Fruit fly (Drosophila melanogaster): ENCODE results near the gene Atg4b.

The Atg4b gene

dm6 chr3R:15339111-15339510 is 17.6 kb downstream of the Atg4b start:
- no peak for TF ChIP-seq EcR (GFP tag; optimal IDR thresholded peaks at IDR 0.05)
- no peak for TF ChIP-seq CG8301 (tag; optimal IDR thresholded peaks at IDR 0.05)
- no peak for TF ChIP-seq gl (tag; optimal IDR thresholded peaks at IDR 0.05)
- TF ChIP-seq Ets98B (GFP tag; IDR thresholded peaks at IDR 0.05): no peak
- no peak for TF ChIP-seq CG34367 (tag; optimal IDR thresholded peaks at IDR 0.05)
- TF ChIP-seq CG17806 (tag; optimal IDR thresholded peaks at IDR 0.05): no peak
- TF ChIP-seq CG14655 (GFP tag; optimal IDR thresholded peaks at IDR 0.05): no peak
- no peak for TF ChIP-seq CG32121 (GFP tag; IDR thresholded peaks at IDR 0.05)
- TF ChIP-seq CG9948 (tag; optimal IDR thresholded peaks at IDR 0.05): no peak
- TF ChIP-seq Snoo (tag; optimal IDR thresholded peaks at IDR 0.05): no peak
- TF ChIP-seq CG15710 (tag; optimal IDR thresholded peaks at IDR 0.05): no peak
- no peak for TF ChIP-seq D1 (tag; optimal IDR thresholded peaks at IDR 0.05)
- TF ChIP-seq CG12605 (GFP tag; IDR thresholded peaks at IDR 0.05): no peak

- TF ChIP-seq CG34367 (tag; optimal IDR thresholded peaks at IDR 0.05) (no peak), gl (tag; optimal IDR thresholded peaks at IDR 0.05) (no peak), CG10348 (GFP tag; IDR thresholded peaks at IDR 0.05) (no peak), CG4496 (GFP tag; IDR thresholded peaks at IDR 0.05) (peak; percentile 11; the same call in 1 of the 3 replicates), D1 (tag; optimal IDR thresholded peaks at IDR 0.05) (no peak)
Observed at dm6 chr3R:15332994-15333393, 23.7 kb downstream of the Atg4b start, which contains the start of the genes Fkbp39 and Cyfip. Gene Fkbp39 (minus strand): TSS chr3R:15333133. Gene Cyfip (plus strand): TSS chr3R:15333266.

DNA sequence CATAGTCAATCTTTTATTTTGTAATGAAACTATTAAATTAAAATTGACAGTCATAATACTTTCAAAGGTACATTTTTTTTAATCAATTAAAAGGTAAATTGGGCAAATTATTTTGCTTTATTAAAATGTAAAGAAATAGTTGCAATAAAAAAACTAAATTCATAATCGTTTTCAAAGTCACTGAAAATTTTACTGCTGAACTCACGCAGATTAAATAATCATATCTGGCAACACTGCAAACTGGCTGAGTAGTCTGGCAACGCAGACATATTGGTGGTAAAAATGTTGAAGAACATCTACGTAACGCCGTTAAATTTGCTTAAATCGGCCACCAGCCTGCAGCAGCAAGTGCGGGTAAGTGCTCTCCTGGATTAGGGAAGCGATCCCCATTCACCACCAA is 26.3 kb downstream of the Atg4b start, which contains the start of gene mRpL9:
Gene mRpL9 (plus strand): TSS at position 267 of the 400 bp plus-strand sequence.
- TF ChIP-seq CG15710 (tag; optimal IDR thresholded peaks at IDR 0.05) (peak; percentile 5), CG9948 (tag; optimal IDR thresholded peaks at IDR 0.05) (no peak)

dm6 chr3R:15328083-15328779 is 28.5 kb downstream of the Atg4b start, which contains the start of the genes CG6236 and ea:
Gene CG6236 (minus strand): TSS chr3R:15328269.
Gene ea (plus strand): TSS chr3R:15328729.
- no peak for TF ChIP-seq CG13204 (GFP tag; optimal IDR thresholded peaks at IDR 0.05)
- TF ChIP-seq CG9948 (tag; optimal IDR thresholded peaks at IDR 0.05): no peak
- no peak for TF ChIP-seq gl (tag; optimal IDR thresholded peaks at IDR 0.05)
- TF ChIP-seq CG8159 (tag; optimal IDR thresholded peaks at IDR 0.05): no peak
- no peak for TF ChIP-seq CG17806 (tag; optimal IDR thresholded peaks at IDR 0.05)
- TF ChIP-seq CG32121 (GFP tag; IDR thresholded peaks at IDR 0.05): no peak
- no peak for TF ChIP-seq Snoo (tag; optimal IDR thresholded peaks at IDR 0.05)
- TF ChIP-seq EcR (GFP tag; optimal IDR thresholded peaks at IDR 0.05): no peak
- TF ChIP-seq CG15710 (tag; optimal IDR thresholded peaks at IDR 0.05): no peak
- no peak for TF ChIP-seq CG12605 (GFP tag; IDR thresholded peaks at IDR 0.05)
- no peak for TF ChIP-seq fd96Ca (GFP tag; IDR thresholded peaks at IDR 0.05)
- TF ChIP-seq Pif1B (GFP tag; optimal IDR thresholded peaks at IDR 0.05): no peak
- TF ChIP-seq CG34367 (tag; optimal IDR thresholded peaks at IDR 0.05): no peak
- no peak for TF ChIP-seq rn (GFP tag; IDR thresholded peaks at IDR 0.05)

- TF ChIP-seq CG14655 (GFP tag; optimal IDR thresholded peaks at IDR 0.05): no peak
- no peak for TF ChIP-seq CG34367 (tag; optimal IDR thresholded peaks at IDR 0.05)
- no peak for TF ChIP-seq CG8301 (tag; optimal IDR thresholded peaks at IDR 0.05)
- no peak for TF ChIP-seq EcR (GFP tag; optimal IDR thresholded peaks at IDR 0.05)
- no peak for TF ChIP-seq D1 (tag; optimal IDR thresholded peaks at IDR 0.05)
- no peak for TF ChIP-seq Snoo (tag; optimal IDR thresholded peaks at IDR 0.05)
- no peak for TF ChIP-seq CG4496 (GFP tag; IDR thresholded peaks at IDR 0.05)
- no peak for TF ChIP-seq CG17806 (tag; optimal IDR thresholded peaks at IDR 0.05)
- no peak for TF ChIP-seq fd96Ca (GFP tag; IDR thresholded peaks at IDR 0.05)
- no peak for TF ChIP-seq CG15710 (tag; optimal IDR thresholded peaks at IDR 0.05)
- TF ChIP-seq Pif1A (GFP tag; optimal IDR thresholded peaks at IDR 0.05): no peak
- no peak for TF ChIP-seq CG12605 (GFP tag; IDR thresholded peaks at IDR 0.05)
- TF ChIP-seq Pif1B (GFP tag; optimal IDR thresholded peaks at IDR 0.05): no peak
- TF ChIP-seq CG32121 (GFP tag; IDR thresholded peaks at IDR 0.05): no peak
- TF ChIP-seq CG13204 (GFP tag; optimal IDR thresholded peaks at IDR 0.05): no peak
- no peak for TF ChIP-seq gl (tag; optimal IDR thresholded peaks at IDR 0.05)
- TF ChIP-seq CG9948 (tag; optimal IDR thresholded peaks at IDR 0.05): no peak
Observed at dm6 chr3R:15320747-15321085, 36.0 kb downstream of the Atg4b start, which contains the start of gene ear. Gene ear (plus strand): TSS chr3R:15320756.

DNA sequence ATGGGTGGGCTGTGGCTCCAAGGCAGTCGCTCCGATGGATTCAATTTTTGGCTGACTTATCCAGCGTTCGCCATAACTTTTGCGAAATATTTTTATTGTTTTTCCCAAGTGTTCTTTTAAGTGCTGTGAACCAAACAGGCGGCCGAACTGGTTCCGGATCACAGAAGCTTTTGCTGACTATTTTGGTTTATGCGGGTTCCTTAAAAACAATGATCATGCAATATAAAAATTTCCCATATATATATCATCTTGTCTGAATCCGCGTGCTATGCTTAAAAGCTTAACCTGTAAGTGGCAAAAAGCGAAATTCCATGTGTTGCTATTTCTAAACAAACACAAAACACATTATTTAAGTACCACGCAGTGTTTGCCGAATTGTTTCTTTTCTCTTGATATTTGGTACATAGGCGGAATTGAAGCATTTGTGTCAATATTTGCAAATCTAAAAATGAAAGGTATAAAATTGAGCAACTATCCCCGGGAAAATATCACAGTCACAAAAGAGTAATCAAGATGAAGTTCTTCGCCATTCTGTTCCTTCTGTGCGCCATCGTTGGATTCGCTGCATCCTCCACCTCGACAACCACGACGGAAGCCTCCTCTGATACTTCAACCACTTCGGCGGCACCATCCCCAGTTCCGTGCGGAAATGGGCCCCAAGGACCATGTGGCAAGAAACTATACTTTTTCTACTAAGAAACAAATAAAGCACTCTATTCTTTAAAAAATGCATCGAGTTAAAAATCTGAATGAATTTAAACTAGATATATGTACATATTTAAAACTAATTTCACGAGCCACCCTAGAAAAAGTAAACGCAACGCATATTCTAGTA is 36.6 kb downstream of the Atg4b start, which contains the start of the genes CG6276 and CG44040:
Gene CG6276 (minus strand): TSS at position 158 of the 835 bp plus-strand sequence.
Gene CG44040 (plus strand): TSS at position 467 of the 835 bp plus-strand sequence.
- no peak for TF ChIP-seq Pif1A (GFP tag; optimal IDR thresholded peaks at IDR 0.05)
- no peak for TF ChIP-seq CG13204 (GFP tag; optimal IDR thresholded peaks at IDR 0.05)
- no peak for TF ChIP-seq D1 (tag; optimal IDR thresholded peaks at IDR 0.05)
- peak; percentile 61 for TF ChIP-seq Snoo (tag; optimal IDR thresholded peaks at IDR 0.05)
- peak; percentile 71 for TF ChIP-seq fd96Ca (GFP tag; IDR thresholded peaks at IDR 0.05)
- no peak for TF ChIP-seq CG10348 (GFP tag; IDR thresholded peaks at IDR 0.05)
- peak; percentile 50 for TF ChIP-seq CG34367 (tag; optimal IDR thresholded peaks at IDR 0.05)
- TF ChIP-seq rn (GFP tag; IDR thresholded peaks at IDR 0.05): 0 out of 2 replicates have a peak, but pooled peaks have one; percentile 4
- TF ChIP-seq CG12605 (GFP tag; IDR thresholded peaks at IDR 0.05): 0 out of 2 replicates have a peak, but pooled peaks have one; percentile 9
- peak; percentile 46 for TF ChIP-seq CG15710 (tag; optimal IDR thresholded peaks at IDR 0.05)
- peak; percentile 44 for TF ChIP-seq CG17806 (tag; optimal IDR thresholded peaks at IDR 0.05)
- TF ChIP-seq CG8159 (tag; optimal IDR thresholded peaks at IDR 0.05): peak; percentile 98
- no peak for TF ChIP-seq CG14655 (GFP tag; optimal IDR thresholded peaks at IDR 0.05)
- peak; percentile 35 for TF ChIP-seq CG32121 (GFP tag; IDR thresholded peaks at IDR 0.05)
- peak; percentile 53; the same call in 2 of the 3 replicates for TF ChIP-seq CG4496 (GFP tag; IDR thresholded peaks at IDR 0.05)
- TF ChIP-seq CG9948 (tag; optimal IDR thresholded peaks at IDR 0.05): peak; percentile 25
- TF ChIP-seq CG8301 (tag; optimal IDR thresholded peaks at IDR 0.05): peak; percentile 59
- no peak for TF ChIP-seq gl (tag; optimal IDR thresholded peaks at IDR 0.05)
- peak; percentile 73 for TF ChIP-seq Ets98B (GFP tag; IDR thresholded peaks at IDR 0.05)
